Worm (Caenorhabditis elegans) whole organism, young adult: ENCODE data around the gene dct-11.

Source experiments
- B0019.2 ChIP-seq: fragments of 200-800 bp; sonication (Bioruptor generic); conservative IDR thresholded peaks from 2 replicates; pipeline ENCODE4 v1.3.6; 2022; ENCODE audit warnings: missing genetic modification reagents, missing genetic modification characterization, missing compliant biosample characterization
- B0035.1 ChIP-seq: sonication (generic microtip); optimal IDR thresholded peaks from 2 replicates; lab custom pipeline; 2016; ENCODE audit warnings: missing genetic modification characterization, mild to moderate bottlenecking, missing compliant biosample characterization, missing genotype, missing genetic modification reagents
- F55B11.4 ChIP-seq: sonication (generic microtip); optimal IDR thresholded peaks from 2 replicates; lab custom pipeline; 2016; ENCODE audit warnings: missing compliant biosample characterization, missing genetic modification characterization, borderline replicate concordance; ENCODE audit not compliant: insufficient read depth
- F57C9.4 ChIP-seq: sonication (generic microtip); optimal IDR thresholded peaks from 2 replicates; lab custom pipeline; 2017; ENCODE audit warnings: mild to moderate bottlenecking, missing genetic modification characterization, missing compliant biosample characterization
- T26A5.8 ChIP-seq: sonication (generic microtip); optimal IDR thresholded peaks from 2 replicates; lab custom pipeline; 2016; ENCODE audit warnings: missing genetic modification characterization, missing compliant biosample characterization
- Y53G8AR.9 ChIP-seq: fragments of 200-800 bp; sonication (Bioruptor generic); conservative IDR thresholded peaks from 2 replicates; pipeline ENCODE4 v1.3.6; 2022; ENCODE audit warnings: missing genetic modification reagents, missing genetic modification characterization, missing compliant biosample characterization
- Y67H2A.10 ChIP-seq: fragments of 200-800 bp; sonication (Bioruptor generic); conservative IDR thresholded peaks from 2 replicates; pipeline ENCODE4 v1.3.6; 2022; ENCODE audit warnings: missing genetic modification reagents, missing genetic modification characterization, missing compliant biosample characterization
- akir-1 ChIP-seq: fragments of 200-800 bp; sonication (Bioruptor generic); optimal IDR thresholded peaks from 2 replicates; lab custom pipeline; 2018; ENCODE audit warnings: mild to moderate bottlenecking, missing genetic modification characterization, moderate library complexity, missing compliant biosample characterization
- ama-1 ChIP-seq, 3 experiments: fragments of 150-350 bp in 1 of 3; sonication (generic microtip) in 2 of 3; optimal IDR thresholded peaks; 2 replicates each; lab custom pipeline; 2014 to 2018; ENCODE audit warnings: missing biosample characterization in 2 of 3, missing genetic modification characterization in 2 of 3, missing genetic modification reagents in 2 of 3
- aptf-2 ChIP-seq: fragments of 200-800 bp; sonication (Bioruptor generic); conservative IDR thresholded peaks from 2 replicates; pipeline ENCODE4 v1.3.6; 2022; ENCODE audit warnings: missing genetic modification reagents, missing genetic modification characterization, missing compliant biosample characterization
- atf-7 ChIP-seq: sonication (generic microtip); optimal IDR thresholded peaks from 2 replicates; lab custom pipeline; 2017; ENCODE audit warnings: mild to moderate bottlenecking, missing genetic modification characterization, missing compliant biosample characterization
- attf-6 ChIP-seq: fragments of 200-800 bp; sonication (Bioruptor generic); IDR thresholded peaks from 2 replicates; pipeline ENCODE4 v1.3.6; 2022; ENCODE audit warnings: missing genetic modification reagents, missing genetic modification characterization, missing compliant biosample characterization
- bed-1 ChIP-seq: fragments of 200-800 bp; sonication (Bioruptor generic); IDR thresholded peaks from 2 replicates; pipeline ENCODE4 v1.3.6; 2022; ENCODE audit warnings: missing genetic modification reagents, missing genetic modification characterization, missing compliant biosample characterization
- ccch-3 ChIP-seq: fragments of 200-800 bp; sonication (Bioruptor generic); optimal IDR thresholded peaks from 2 replicates; lab custom pipeline; 2018; ENCODE audit warnings: mild to moderate bottlenecking, missing genetic modification characterization, missing compliant biosample characterization
- cebp-1 ChIP-seq, 2 experiments: fragments of 200-800 bp in 1 of 2; sonication (Bioruptor generic) in 1 of 2; sonication (generic microtip) in 1 of 2; IDR thresholded peaks in 1 of 2; optimal IDR thresholded peaks in 1 of 2; 2 replicates each; pipeline versions ENCODE4 v1.3.6 to Lab custom; 2017 to 2022; ENCODE audit warnings: missing compliant biosample characterization in 2 of 2, missing genetic modification characterization in 2 of 2, mild to moderate bottlenecking in 1 of 2, missing genetic modification reagents in 1 of 2, moderate library complexity in 1 of 2
- ceh-100 ChIP-seq: fragments of 200-800 bp; sonication (Bioruptor generic); IDR thresholded peaks from 2 replicates; pipeline ENCODE4 v1.3.6; 2022; ENCODE audit warnings: missing genetic modification reagents, missing genetic modification characterization, missing compliant biosample characterization
- ceh-27 ChIP-seq: fragments of 200-800 bp; sonication (Bioruptor generic); optimal IDR thresholded peaks from 2 replicates; lab custom pipeline; 2018; ENCODE audit warnings: mild to moderate bottlenecking, missing genetic modification characterization, moderate library complexity, missing compliant biosample characterization
- ceh-40 ChIP-seq: fragments of 200-800 bp; sonication (Bioruptor generic); IDR thresholded peaks from 2 replicates; pipeline ENCODE4 v1.3.6; 2022; ENCODE audit warnings: missing genetic modification characterization, missing compliant biosample characterization
- ceh-79 ChIP-seq: sonication (generic microtip); optimal IDR thresholded peaks from 2 replicates; lab custom pipeline; 2017; ENCODE audit warnings: mild to moderate bottlenecking, missing genetic modification characterization, missing compliant biosample characterization
- dox-1 ChIP-seq: fragments of 200-800 bp; sonication (Bioruptor generic); IDR thresholded peaks from 2 replicates; pipeline ENCODE4 v1.3.6; 2022; ENCODE audit warnings: missing genetic modification reagents, missing genetic modification characterization, missing compliant biosample characterization
- dpff-1 ChIP-seq: sonication (generic microtip); optimal IDR thresholded peaks from 2 replicates; lab custom pipeline; 2017; ENCODE audit warnings: mild to moderate bottlenecking, missing genetic modification characterization, missing compliant biosample characterization
- dpl-1 ChIP-seq: fragments of 150-350 bp; optimal IDR thresholded peaks from 2 replicates; lab custom pipeline; 2014; ENCODE audit warnings: missing biosample characterization, missing genetic modification reagents, missing genetic modification characterization
- egl-44 ChIP-seq: fragments of 200-800 bp; sonication (Bioruptor generic); IDR thresholded peaks from 2 replicates; pipeline ENCODE4 v1.3.6; 2022; ENCODE audit warnings: missing genetic modification reagents, missing genetic modification characterization, missing compliant biosample characterization
- ekl-4 ChIP-seq: fragments of 200-800 bp; sonication (Bioruptor generic); IDR thresholded peaks from 2 replicates; pipeline ENCODE4 v1.3.6; 2022; ENCODE audit warnings: missing genetic modification reagents, missing genetic modification characterization, missing compliant biosample characterization
- him-1 ChIP-seq: sonication (generic microtip); optimal IDR thresholded peaks from 2 replicates; lab custom pipeline; 2016; ENCODE audit warnings: missing genotype, missing genetic modification reagents, missing genetic modification characterization, missing compliant biosample characterization
- hlh-26 ChIP-seq: fragments of 200-800 bp; sonication (Bioruptor generic); conservative IDR thresholded peaks from 2 replicates; pipeline ENCODE4 v1.3.6; 2022; ENCODE audit warnings: missing genetic modification reagents, missing genetic modification characterization, missing compliant biosample characterization
- lin-35 ChIP-seq, 3 experiments: fragments of 150-350 bp in 2 of 3; sonication (generic microtip) in 1 of 3; optimal IDR thresholded peaks; 2 replicates each; lab custom pipeline; 2014 to 2018; ENCODE audit warnings: missing biosample characterization in 3 of 3, missing genetic modification characterization in 3 of 3, missing genetic modification reagents in 3 of 3
- lin-40 ChIP-seq: sonication (generic microtip); optimal IDR thresholded peaks from 2 replicates; lab custom pipeline; 2016; ENCODE audit warnings: missing genetic modification characterization, mild to moderate bottlenecking, missing compliant biosample characterization, missing genotype, missing genetic modification reagents
- lir-1 ChIP-seq: fragments of 200-800 bp; sonication (Bioruptor generic); conservative IDR thresholded peaks from 2 replicates; pipeline ENCODE4 v1.3.6; 2022; ENCODE audit warnings: missing genetic modification reagents, missing genetic modification characterization, missing compliant biosample characterization
- lsl-1 ChIP-seq: fragments of 200-800 bp; sonication (Bioruptor generic); optimal IDR thresholded peaks from 2 replicates; lab custom pipeline; 2018; ENCODE audit warnings: mild to moderate bottlenecking, missing genetic modification characterization, moderate library complexity, missing compliant biosample characterization
- lsy-27 ChIP-seq: sonication (generic microtip); optimal IDR thresholded peaks from 2 replicates; lab custom pipeline; 2017; ENCODE audit warnings: missing genetic modification characterization, mild to moderate bottlenecking, missing compliant biosample characterization, antibody characterized with exemption, missing genotype, borderline replicate concordance; ENCODE audit not compliant: insufficient read depth
- madf-10 ChIP-seq: sonication (generic microtip); optimal IDR thresholded peaks from 2 replicates; lab custom pipeline; 2016; ENCODE audit warnings: mild to moderate bottlenecking, missing genetic modification characterization, missing compliant biosample characterization
- mcd-1 ChIP-seq: fragments of 200-800 bp; sonication (Bioruptor generic); IDR thresholded peaks from 2 replicates; pipeline ENCODE4 v1.3.6; 2022; ENCODE audit warnings: missing genetic modification reagents, missing genetic modification characterization, missing compliant biosample characterization
- mel-28 ChIP-seq: sonication (generic microtip); optimal IDR thresholded peaks from 2 replicates; lab custom pipeline; 2016; ENCODE audit warnings: borderline replicate concordance, mild to moderate bottlenecking, missing genetic modification characterization, missing compliant biosample characterization
- nhr-120 ChIP-seq: fragments of 200-800 bp; sonication (Bioruptor generic); IDR thresholded peaks from 2 replicates; pipeline ENCODE4 v1.3.6; 2022; ENCODE audit warnings: missing genetic modification characterization, missing compliant biosample characterization
- nhr-90 ChIP-seq: sonication (generic microtip); optimal IDR thresholded peaks from 2 replicates; lab custom pipeline; 2016; ENCODE audit warnings: missing genotype, mild to moderate bottlenecking, missing genetic modification characterization, missing compliant biosample characterization
- sea-2 ChIP-seq: fragments of 200-800 bp; sonication (Bioruptor generic); IDR thresholded peaks from 2 replicates; pipeline ENCODE4 v1.3.6; 2022; ENCODE audit warnings: missing genetic modification characterization, missing compliant biosample characterization
- snpc-1.1 ChIP-seq: sonication (generic microtip); optimal IDR thresholded peaks from 2 replicates; lab custom pipeline; 2017; ENCODE audit warnings: missing genetic modification characterization, mild to moderate bottlenecking, missing compliant biosample characterization, antibody characterized with exemption, moderate library complexity, missing genotype, missing genetic modification reagents; ENCODE audit not compliant: insufficient read depth
- sptf-2 ChIP-seq: fragments of 200-800 bp; sonication (Bioruptor generic); optimal IDR thresholded peaks from 2 replicates; lab custom pipeline; 2018; ENCODE audit warnings: mild to moderate bottlenecking, missing genetic modification characterization, missing compliant biosample characterization
- tlf-1 ChIP-seq: fragments of 200-800 bp; sonication (Bioruptor generic); optimal IDR thresholded peaks from 2 replicates; lab custom pipeline; 2018; ENCODE audit warnings: mild to moderate bottlenecking, missing genetic modification characterization, missing compliant biosample characterization
- zfh-2 ChIP-seq: fragments of 200-800 bp; sonication (Bioruptor generic); conservative IDR thresholded peaks from 2 replicates; pipeline ENCODE4 v1.3.6; 2022; ENCODE audit warnings: missing genetic modification reagents, missing genetic modification characterization, missing compliant biosample characterization
- zim-3 ChIP-seq: sonication (generic microtip); optimal IDR thresholded peaks from 2 replicates; lab custom pipeline; 2017; ENCODE audit warnings: mild to moderate bottlenecking, missing genetic modification characterization, moderate library complexity, missing compliant biosample characterization
- ztf-18 ChIP-seq: sonication (generic microtip); optimal IDR thresholded peaks from 2 replicates; lab custom pipeline; 2016; ENCODE audit warnings: missing genotype, mild to moderate bottlenecking, missing genetic modification characterization, missing compliant biosample characterization
- ztf-22 ChIP-seq: fragments of 200-800 bp; sonication (Bioruptor generic); optimal IDR thresholded peaks from 2 replicates; lab custom pipeline; 2018; ENCODE audit warnings: mild to moderate bottlenecking, missing genetic modification characterization, moderate library complexity, missing compliant biosample characterization
- ztf-3 ChIP-seq: fragments of 200-800 bp; sonication (Bioruptor generic); optimal IDR thresholded peaks from 2 replicates; lab custom pipeline; 2018; ENCODE audit warnings: mild to moderate bottlenecking, missing genetic modification characterization, missing compliant biosample characterization
- ztf-6 ChIP-seq: fragments of 200-800 bp; sonication (Bioruptor generic); IDR thresholded peaks from 2 replicates; pipeline ENCODE4 v1.3.6; 2022; ENCODE audit warnings: missing genetic modification reagents, missing genetic modification characterization, missing compliant biosample characterization

Gene dct-11

ce11 chrX:5841060-5841642 is 1.6 kb upstream of the dct-11 start, which contains the start of gene puf-9 (continued):
- TF ChIP-seq zfh-2 (GFP tag; lab: Robert Waterston, UW) (peak; percentile 99), egl-44 (GFP tag; lab: Robert Waterston, UW) (peak; percentile 89), hlh-26 (GFP tag; lab: Robert Waterston, UW) (no peak), ekl-4 (GFP tag; lab: Robert Waterston, UW) (peak; percentile 93), Y53G8AR.9 (peak; percentile 92), tlf-1 (GFP tag; lab: Kevin White, UChicago) (peak; percentile 94), sea-2 (GFP tag; lab: Robert Waterston, UW) (peak; percentile 22; the same call in 1 of the 2 replicates), lin-40 (tag; lab: Kevin White, UChicago) (peak; percentile 99), lir-1 (GFP tag; lab: Robert Waterston, UW) (peak; percentile 95), atf-7 (tag; lab: Kevin White, UChicago) (peak; percentile 97), F55B11.4 (no peak), bed-1 (GFP tag; lab: Robert Waterston, UW) (0 out of 2 replicates have a peak, but pooled peaks have one; percentile 54), ztf-6 (GFP tag; lab: Robert Waterston, UW) (peak; percentile 59; the same call in 1 of the 2 replicates), lsl-1 (GFP tag; lab: Kevin White, UChicago) (peak; percentile 7), akir-1 (peak; percentile 11), ccch-3 (GFP tag; lab: Kevin White, UChicago) (no peak), nhr-90 (tag; lab: Kevin White, UChicago) (peak; percentile 95), him-1 (no peak), sptf-2 (GFP tag; lab: Kevin White, UChicago) (no peak), ztf-3 (peak; percentile 89), ama-1 (optimal IDR thresholded peaks at IDR 0.05; lab: Kevin White, UChicago) (no peak), ama-1 (GFP tag; optimal IDR thresholded peaks at IDR 0.05; lab: Kevin White, UChicago) (peak in 1 of 2 experiments; percentile 1), mcd-1 (GFP tag; lab: Robert Waterston, UW) (peak; percentile 99), ceh-27 (peak; percentile 99), F57C9.4 (tag; lab: Kevin White, UChicago) (peak; percentile 59), dpff-1 (tag; lab: Kevin White, UChicago) (peak; percentile 79), lsy-27 (no peak), zim-3 (peak; percentile 58), ceh-79 (tag; lab: Kevin White, UChicago) (peak; percentile 43), madf-10 (tag; lab: Kevin White, UChicago) (peak; percentile 93), ceh-100 (GFP tag; lab: Robert Waterston, UW) (peak; percentile 56), B0035.1 (tag; lab: Kevin White, UChicago) (peak; percentile 82), ztf-18 (peak; percentile 78), cebp-1 (GFP tag; IDR thresholded peaks at IDR 0.05; lab: Robert Waterston, UW) (peak; percentile 90), cebp-1 (tag; optimal IDR thresholded peaks at IDR 0.05; lab: Kevin White, UChicago) (peak; percentile 96), dox-1 (GFP tag; lab: Robert Waterston, UW) (peak; percentile 95), nhr-120 (GFP tag; lab: Robert Waterston, UW) (0 out of 2 replicates have a peak, but pooled peaks have one; percentile 25), attf-6 (GFP tag; lab: Robert Waterston, UW) (no peak), dpl-1 (peak; percentile 32), ceh-40 (GFP tag; lab: Robert Waterston, UW) (0 out of 2 replicates have a peak, but pooled peaks have one; percentile 28), T26A5.8 (tag; lab: Kevin White, UChicago) (no peak), mel-28 (no peak), Y67H2A.10 (GFP tag; lab: Robert Waterston, UW) (peak; percentile 92), snpc-1.1 (no peak), B0019.2 (no peak), lin-35 (GFP tag; optimal IDR thresholded peaks at IDR 0.05; lab: Kevin White, UChicago) (peak in 1 of 3 experiments; percentile 94), ztf-22 (peak; percentile 97), aptf-2 (GFP tag; lab: Robert Waterston, UW) (0 out of 2 replicates have a peak, but pooled peaks have one; percentile 55)
